Fruit fly (Drosophila melanogaster) whole organism, pupa: ENCODE results near the gene prd.

Experiments used
- CG10348 ChIP-seq: fragments of 200-800 bp; sonication (Bioruptor generic); IDR thresholded peaks from 2 replicates; pipeline ENCODE4 v1.3.6; 2022; ENCODE audit warnings: missing biosample characterization, missing genetic modification characterization
- CG15710 ChIP-seq: fragments of 200-800 bp; sonication (Bioruptor generic); optimal IDR thresholded peaks from 2 replicates; lab custom pipeline; 2018; ENCODE audit warnings: missing biosample characterization, mild to moderate bottlenecking, missing genetic modification characterization, moderate library complexity
- D1 ChIP-seq: fragments of 200-800 bp; sonication (Bioruptor generic); optimal IDR thresholded peaks from 2 replicates; lab custom pipeline; 2018; ENCODE audit warnings: missing biosample characterization, mild to moderate bottlenecking, missing genetic modification characterization, moderate library complexity

- TF ChIP-seq CG15710 (tag; lab: Kevin White, UChicago) (no peak), CG10348 (GFP tag; lab: Robert Waterston, UW) (no peak), D1 (tag; lab: Kevin White, UChicago) (no peak)
Measured at dm6 chr2L:12133275-12134124, 47.9 kb upstream of the prd start, which contains the start of gene rho-6.
